Fruit fly (Drosophila melanogaster) whole organism, embryonic: ENCODE measurements around the gene Cyp318a1.

ENCODE experiments used
- Ada2b ChIP-seq: fragments of 200-800 bp; sonication (Bioruptor generic); IDR thresholded peaks from 2 replicates; pipeline ENCODE4 v1.3.6; 2022; ENCODE audit warnings: missing biosample characterization, missing genetic modification characterization
- Antp ChIP-seq: fragments of 200-800 bp; sonication (Bioruptor generic); optimal IDR thresholded peaks from 3 replicates; lab custom pipeline; 2016; ENCODE audit warnings: missing biosample characterization, missing genetic modification characterization
- Bdp1 ChIP-seq: fragments of 200-800 bp; sonication (Bioruptor generic); optimal IDR thresholded peaks from 3 replicates; lab custom pipeline; 2016; ENCODE audit warnings: missing biosample characterization, missing genetic modification characterization
- CG1024 ChIP-seq: fragments of 200-800 bp; sonication (Bioruptor generic); IDR thresholded peaks from 2 replicates; pipeline ENCODE4 v1.3.6; 2022; ENCODE audit warnings: missing biosample characterization, missing genetic modification characterization
- CG10267 ChIP-seq: fragments of 200-800 bp; sonication (Bioruptor generic); optimal IDR thresholded peaks from 2 replicates; lab custom pipeline; 2018; ENCODE audit warnings: missing biosample characterization, mild to moderate bottlenecking, missing genetic modification characterization, moderate library complexity
- CG12391 ChIP-seq: fragments of 200-800 bp; sonication (Bioruptor generic); optimal IDR thresholded peaks from 3 replicates; lab custom pipeline; 2018; ENCODE audit warnings: missing biosample characterization, mild to moderate bottlenecking, missing genetic modification characterization, moderate library complexity
- CG12942 ChIP-seq: fragments of 200-800 bp; sonication (Bioruptor generic); optimal IDR thresholded peaks from 3 replicates; lab custom pipeline; 2016; ENCODE audit warnings: missing biosample characterization, missing genetic modification characterization
- CG13296 ChIP-seq: fragments of 200-800 bp; sonication (Bioruptor generic); optimal IDR thresholded peaks from 3 replicates; lab custom pipeline; 2018; ENCODE audit warnings: missing biosample characterization, mild to moderate bottlenecking, missing genetic modification characterization
- CG14441 ChIP-seq: fragments of 200-800 bp; sonication (Bioruptor generic); IDR thresholded peaks from 2 replicates; pipeline ENCODE4 v1.3.6; 2022; ENCODE audit warnings: missing biosample characterization, missing genetic modification characterization
- CG15601 ChIP-seq: fragments of 200-800 bp; sonication (Bioruptor generic); optimal IDR thresholded peaks from 3 replicates; lab custom pipeline; 2019; ENCODE audit warnings: missing biosample characterization, mild to moderate bottlenecking, missing genetic modification characterization, moderate library complexity
- CG17568 ChIP-seq: fragments of 200-800 bp; sonication (Bioruptor generic); optimal IDR thresholded peaks from 2 replicates; lab custom pipeline; 2018; ENCODE audit warnings: missing biosample characterization, mild to moderate bottlenecking, missing genetic modification characterization, moderate library complexity
- CG17829 ChIP-seq: fragments of 200-800 bp; optimal IDR thresholded peaks from 2 replicates; lab custom pipeline; 2019; ENCODE audit warnings: missing biosample characterization, mild to moderate bottlenecking, missing genetic modification characterization, moderate library complexity
- CG18011 ChIP-seq: fragments of 200-800 bp; sonication (Bioruptor generic); optimal IDR thresholded peaks from 2 replicates; lab custom pipeline; 2017; ENCODE audit warnings: missing biosample characterization, missing genetic modification characterization, mild to moderate bottlenecking, moderate library complexity, missing genotype
- CG18262 ChIP-seq: fragments of 200-800 bp; optimal IDR thresholded peaks from 3 replicates; lab custom pipeline; 2019; ENCODE audit warnings: missing biosample characterization, mild to moderate bottlenecking, missing genetic modification characterization, moderate library complexity
- CG18599 ChIP-seq: fragments of 200-800 bp; sonication (Bioruptor generic); optimal IDR thresholded peaks from 3 replicates; lab custom pipeline; 2017; ENCODE audit warnings: missing biosample characterization, missing genetic modification characterization, mild to moderate bottlenecking, moderate library complexity, missing genetic modification reagents
- CG2678 ChIP-seq: fragments of 200-800 bp; sonication (Bioruptor generic); optimal IDR thresholded peaks from 3 replicates; lab custom pipeline; 2019; ENCODE audit warnings: missing biosample characterization, mild to moderate bottlenecking, missing genetic modification characterization, moderate library complexity
- CG31388 ChIP-seq: fragments of 200-800 bp; sonication (Bioruptor generic); optimal IDR thresholded peaks from 2 replicates; lab custom pipeline; 2016; ENCODE audit warnings: missing biosample characterization, missing genetic modification characterization
- CG32767 ChIP-seq: fragments of 200-800 bp; sonication (Bioruptor generic); IDR thresholded peaks from 2 replicates; pipeline ENCODE4 v1.3.6; 2022; ENCODE audit warnings: missing biosample characterization, missing genetic modification characterization
- CG32772 ChIP-seq: fragments of 200-800 bp; sonication (Bioruptor generic); IDR thresholded peaks from 2 replicates; pipeline ENCODE4 v1.3.6; 2022; ENCODE audit warnings: missing biosample characterization, missing genetic modification characterization
- CG3838 ChIP-seq: fragments of 200-800 bp; sonication (Bioruptor generic); optimal IDR thresholded peaks from 3 replicates; lab custom pipeline; 2016; ENCODE audit warnings: missing biosample characterization, missing genetic modification characterization
- CG4282 ChIP-seq: fragments of 200-800 bp; sonication (Bioruptor generic); optimal IDR thresholded peaks from 2 replicates; lab custom pipeline; 2016; ENCODE audit warnings: missing biosample characterization, missing genetic modification characterization
- Hey ChIP-seq: fragments of 200-800 bp; sonication (Bioruptor generic); optimal IDR thresholded peaks from 3 replicates; lab custom pipeline; 2018; ENCODE audit warnings: missing biosample characterization, mild to moderate bottlenecking, missing genetic modification characterization
- Hr39 ChIP-seq: fragments of >200 bp; optimal IDR thresholded peaks from 2 replicates; lab custom pipeline; 2017
- Mad ChIP-seq: fragments of 200-800 bp; sonication (Bioruptor generic); optimal IDR thresholded peaks from 2 replicates; lab custom pipeline; 2016; ENCODE audit warnings: missing biosample characterization, missing genetic modification characterization
- NFAT ChIP-seq: fragments of 200-800 bp; sonication (Bioruptor generic); IDR thresholded peaks from 2 replicates; pipeline ENCODE4 v1.3.6; 2022; ENCODE audit warnings: missing biosample characterization, missing genetic modification characterization
- NfI ChIP-seq: fragments of 200-800 bp; sonication (Bioruptor generic); optimal IDR thresholded peaks from 3 replicates; lab custom pipeline; 2018; ENCODE audit warnings: missing biosample characterization, mild to moderate bottlenecking, missing genetic modification characterization, moderate library complexity
- Poxn ChIP-seq: fragments of 200-800 bp; sonication (Bioruptor generic); IDR thresholded peaks from 2 replicates; pipeline ENCODE4 v1.3.6; 2022; ENCODE audit warnings: missing biosample characterization, missing genetic modification characterization
- Ptx1 ChIP-seq: fragments of 200-800 bp; sonication (Bioruptor generic); IDR thresholded peaks from 2 replicates; pipeline ENCODE4 v1.3.6; 2022; ENCODE audit warnings: missing biosample characterization, missing genetic modification characterization
- Sin3A ChIP-seq: fragments of >200 bp; optimal IDR thresholded peaks from 2 replicates; lab custom pipeline; 2018
- Six4 ChIP-seq: fragments of 200-800 bp; sonication (Bioruptor generic); optimal IDR thresholded peaks from 2 replicates; lab custom pipeline; 2016; ENCODE audit warnings: missing biosample characterization, missing genetic modification characterization
- Ssrp ChIP-seq: fragments of 200-800 bp; sonication (Bioruptor generic); optimal IDR thresholded peaks from 2 replicates; lab custom pipeline; 2018; ENCODE audit warnings: missing biosample characterization, mild to moderate bottlenecking, missing genetic modification characterization, moderate library complexity
- aop ChIP-seq: fragments of 200-800 bp; sonication (Bioruptor generic); IDR thresholded peaks from 2 replicates; pipeline ENCODE4 v1.3.6; 2022; ENCODE audit warnings: missing biosample characterization, missing genetic modification characterization
- ase ChIP-seq: fragments of 200-800 bp; sonication (Bioruptor generic); IDR thresholded peaks from 3 replicates; pipeline ENCODE4 v1.3.6; 2022; ENCODE audit warnings: missing biosample characterization, missing genetic modification characterization
- bab2 ChIP-seq: fragments of 200-800 bp; sonication (Bioruptor generic); optimal IDR thresholded peaks from 2 replicates; lab custom pipeline; 2016; ENCODE audit warnings: missing biosample characterization, missing genetic modification characterization
- da ChIP-seq: fragments of 200-800 bp; sonication (Bioruptor generic); optimal IDR thresholded peaks from 2 replicates; lab custom pipeline; 2016; ENCODE audit warnings: missing biosample characterization, missing genetic modification characterization
- dmrt11E ChIP-seq: fragments of 200-800 bp; sonication (Bioruptor generic); optimal IDR thresholded peaks from 3 replicates; lab custom pipeline; 2018; ENCODE audit warnings: missing biosample characterization, mild to moderate bottlenecking, missing genetic modification characterization, moderate library complexity
- gt ChIP-seq: fragments of 200-800 bp; sonication (Bioruptor generic); IDR thresholded peaks from 2 replicates; pipeline ENCODE4 v1.3.6; 2022; ENCODE audit warnings: missing biosample characterization, missing genetic modification characterization
- ham ChIP-seq: fragments of 200-800 bp; sonication (Bioruptor generic); IDR thresholded peaks from 2 replicates; pipeline ENCODE4 v1.3.6; 2022; ENCODE audit warnings: missing biosample characterization, missing genetic modification characterization
- ind ChIP-seq: fragments of 200-800 bp; sonication (Bioruptor generic); optimal IDR thresholded peaks from 3 replicates; lab custom pipeline; 2016; ENCODE audit warnings: missing biosample characterization, missing genetic modification characterization
- kni ChIP-seq: fragments of 200-800 bp; sonication (Bioruptor generic); optimal IDR thresholded peaks from 3 replicates; lab custom pipeline; 2017; ENCODE audit warnings: mild to moderate bottlenecking, missing biosample characterization, missing genetic modification reagents, missing genetic modification characterization
- mirr ChIP-seq: fragments of 200-800 bp; sonication (Bioruptor generic); optimal IDR thresholded peaks from 3 replicates; lab custom pipeline; 2018; ENCODE audit warnings: missing biosample characterization, mild to moderate bottlenecking, missing genetic modification characterization
- onecut ChIP-seq: fragments of 200-800 bp; sonication (Bioruptor generic); IDR thresholded peaks from 2 replicates; pipeline ENCODE4 v1.3.6; 2022; ENCODE audit warnings: missing biosample characterization, missing genetic modification characterization
- p53 ChIP-seq: fragments of 200-800 bp; sonication (Bioruptor generic); optimal IDR thresholded peaks from 2 replicates; lab custom pipeline; 2016; ENCODE audit warnings: missing biosample characterization, missing genetic modification characterization
- pan ChIP-seq, 4 experiments: fragments of >200 bp in 3 of 4; fragments of 200-800 bp in 1 of 4; sonication (Bioruptor generic) in 1 of 4; optimal IDR thresholded peaks in 3 of 4; IDR thresholded peaks in 1 of 4; 2 replicates each; pipeline versions ENCODE4 v1.3.6 to Lab custom; 2017 to 2022; ENCODE audit warnings: missing biosample characterization in 2 of 4, missing genetic modification characterization in 2 of 4, mixed read lengths in 1 of 4
- pb ChIP-seq: fragments of 200-800 bp; sonication (Bioruptor generic); optimal IDR thresholded peaks from 3 replicates; lab custom pipeline; 2016; ENCODE audit warnings: missing biosample characterization, missing genetic modification characterization
- pnt ChIP-seq: fragments of 200-800 bp; sonication (Bioruptor generic); optimal IDR thresholded peaks from 3 replicates; lab custom pipeline; 2016; ENCODE audit warnings: missing biosample characterization, missing genetic modification characterization
- ranshi ChIP-seq: fragments of 200-800 bp; sonication (Bioruptor generic); IDR thresholded peaks from 2 replicates; pipeline ENCODE4 v1.3.6; 2022; ENCODE audit warnings: missing biosample characterization, missing genetic modification characterization
- sisA ChIP-seq: fragments of 200-800 bp; sonication (Bioruptor generic); IDR thresholded peaks from 2 replicates; pipeline ENCODE4 v1.3.6; 2022; ENCODE audit warnings: missing biosample characterization, missing genetic modification characterization
- tin ChIP-seq: fragments of 200-800 bp; sonication (Bioruptor generic); optimal IDR thresholded peaks from 3 replicates; lab custom pipeline; 2016; ENCODE audit warnings: missing biosample characterization, missing genetic modification characterization
- vfl ChIP-seq: fragments of 200-800 bp; sonication (Bioruptor generic); optimal IDR thresholded peaks from 2 replicates; lab custom pipeline; 2016; ENCODE audit warnings: missing biosample characterization, missing genetic modification characterization

Cyp318a1 gene

DNA sequence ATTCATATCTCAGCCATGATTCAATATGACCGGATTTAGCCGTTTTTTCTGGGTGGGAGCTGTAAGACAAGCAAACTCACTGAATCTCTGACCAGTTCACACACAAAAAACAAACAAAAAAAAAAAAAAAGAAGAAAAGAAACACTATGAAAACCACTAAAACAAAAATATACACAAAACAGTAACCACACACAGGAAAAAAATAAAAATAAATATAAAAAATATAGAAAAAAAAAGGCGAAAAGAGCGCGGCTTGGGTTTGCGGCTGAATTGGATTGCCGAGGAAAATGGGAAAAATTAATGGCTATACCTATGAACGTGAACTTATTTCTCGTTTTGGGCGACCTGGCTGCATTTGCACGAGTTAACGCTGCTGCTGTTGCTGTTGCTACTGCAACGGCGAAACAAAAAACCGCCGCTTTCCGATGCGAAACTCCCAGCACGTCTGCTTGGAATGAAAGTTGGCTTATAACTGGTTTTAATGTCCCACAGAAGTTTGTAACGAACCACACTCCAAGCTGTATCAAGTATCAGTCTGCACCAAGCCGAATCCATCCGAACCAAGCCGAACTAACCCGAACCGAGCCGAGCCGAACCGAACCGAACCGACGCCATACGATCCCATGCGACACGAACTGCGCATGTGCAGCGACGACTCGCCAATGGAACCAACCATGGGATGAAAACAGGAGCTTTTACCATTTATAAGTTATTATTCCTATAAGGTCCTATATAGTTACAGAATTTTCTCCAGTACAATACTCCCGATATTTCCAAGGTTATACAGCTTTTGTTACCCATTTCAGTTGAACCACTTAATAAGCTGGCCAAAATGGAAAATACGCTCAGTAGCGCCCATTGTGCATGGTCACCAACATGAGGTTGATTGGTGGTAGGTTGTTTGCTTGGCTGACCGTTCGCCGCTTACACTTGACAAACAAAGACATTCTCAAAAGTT lies 28.7 kb upstream of the Cyp318a1 start, which contains the start of gene fw (continued):
- TF ChIP-seq CG4282 (no peak), onecut (GFP tag; lab: Robert Waterston, UW) (no peak), CG12391 (peak; percentile 41), Ptx1 (GFP tag; lab: Robert Waterston, UW) (no peak), Sin3A (lab: Kevin White, UChicago) (no peak), CG10267 (tag; lab: Kevin White, UChicago) (peak; percentile 9), CG17829 (tag; lab: Kevin White, UChicago) (peak; percentile 22), CG32772 (GFP tag; lab: Robert Waterston, UW) (no peak), CG18599 (GFP tag; lab: Kevin White, UChicago) (peak; percentile 45), CG18011 (GFP tag; lab: Kevin White, UChicago) (no peak), dmrt11E (tag; lab: Kevin White, UChicago) (peak; percentile 4), Ada2b (peak; percentile 19; the same call in 1 of the 2 replicates), tin (peak; percentile 1), pnt (GFP tag; lab: Kevin White, UChicago) (no peak), pb (GFP tag; lab: Kevin White, UChicago) (no peak), CG17568 (GFP tag; lab: Kevin White, UChicago) (peak; percentile 32), ase (GFP tag; lab: Robert Waterston, UW) (peak; percentile 55; the same call in 1 of the 3 replicates), Antp (GFP tag; lab: Kevin White, UChicago) (peak; percentile 36), CG15601 (tag; lab: Kevin White, UChicago) (no peak), CG1024 (GFP tag; lab: Robert Waterston, UW) (no peak), sisA (GFP tag; lab: Robert Waterston, UW) (no peak), CG14441 (GFP tag; lab: Robert Waterston, UW) (peak; percentile 60), Poxn (GFP tag; lab: Robert Waterston, UW) (no peak), CG2678 (tag; lab: Kevin White, UChicago) (no peak), ranshi (GFP tag; lab: Robert Waterston, UW) (no peak), da (GFP tag; lab: Kevin White, UChicago) (no peak), NFAT (no peak), CG13296 (no peak), kni (GFP tag; lab: Kevin White, UChicago) (no peak), ham (GFP tag; lab: Robert Waterston, UW) (no peak), CG32767 (GFP tag; lab: Robert Waterston, UW) (no peak), CG12942 (GFP tag; lab: Kevin White, UChicago) (no peak), bab2 (peak; percentile 15), p53 (GFP tag; lab: Kevin White, UChicago) (no peak), CG18262 (tag; lab: Kevin White, UChicago) (no peak), ind (no peak), Six4 (GFP tag; lab: Kevin White, UChicago) (no peak), Ssrp (tag; lab: Kevin White, UChicago) (no peak), vfl (GFP tag; lab: Kevin White, UChicago) (no peak), NfI (GFP tag; lab: Kevin White, UChicago) (no peak), aop (GFP tag; lab: Robert Waterston, UW) (no peak), Mad (GFP tag; lab: Kevin White, UChicago) (no peak), CG3838 (GFP tag; lab: Kevin White, UChicago) (no peak), pan (optimal IDR thresholded peaks at IDR 0.05; lab: Kevin White, UChicago) (no peak), pan (GFP tag; optimal IDR thresholded peaks at IDR 0.05 in 1 of 2, IDR thresholded peaks at IDR 0.05 in 1 of 2) (peak in 1 of 2 experiments; percentile 67), CG31388 (GFP tag; lab: Kevin White, UChicago) (no peak), Hr39 (no peak), Bdp1 (GFP tag; lab: Kevin White, UChicago) (no peak), mirr (no peak), gt (GFP tag; lab: Robert Waterston, UW) (no peak), Hey (tag; lab: Kevin White, UChicago) (no peak)
